Fruit fly (Drosophila melanogaster): ENCODE results near the gene CG13124.

The CG13124 gene

dm6 chr2L:9906641-9907040 is 1.8 kb downstream of the CG13124 start:
- peak; percentile 12 for TF ChIP-seq CG9948 (tag; optimal IDR thresholded peaks at IDR 0.05)
- peak; percentile 61 for TF ChIP-seq CG8301 (tag; optimal IDR thresholded peaks at IDR 0.05)
- no peak for TF ChIP-seq EcR (GFP tag; optimal IDR thresholded peaks at IDR 0.05)
- no peak for TF ChIP-seq CG15710 (tag; optimal IDR thresholded peaks at IDR 0.05)
- TF ChIP-seq CG14655 (GFP tag; optimal IDR thresholded peaks at IDR 0.05): peak; percentile 55
- TF ChIP-seq Pif1A (GFP tag; optimal IDR thresholded peaks at IDR 0.05): peak; percentile 2
- peak; percentile 78 for TF ChIP-seq CG4496 (GFP tag; IDR thresholded peaks at IDR 0.05)
- TF ChIP-seq CG8159 (tag; optimal IDR thresholded peaks at IDR 0.05): peak; percentile 43
- TF ChIP-seq Pif1B (GFP tag; optimal IDR thresholded peaks at IDR 0.05): peak; percentile 17
- no peak for TF ChIP-seq D1 (tag; optimal IDR thresholded peaks at IDR 0.05)
- peak; percentile 70 for TF ChIP-seq CG12605 (GFP tag; IDR thresholded peaks at IDR 0.05)
- TF ChIP-seq CG32121 (GFP tag; IDR thresholded peaks at IDR 0.05): peak; percentile 56; the same call in 1 of the 2 replicates
- TF ChIP-seq CG10348 (GFP tag; IDR thresholded peaks at IDR 0.05): no peak
- TF ChIP-seq CG34367 (tag; optimal IDR thresholded peaks at IDR 0.05): no peak
- TF ChIP-seq gl (tag; optimal IDR thresholded peaks at IDR 0.05): peak; percentile 21
- no peak for TF ChIP-seq rn (GFP tag; IDR thresholded peaks at IDR 0.05)
- peak; percentile 38 for TF ChIP-seq CG17806 (tag; optimal IDR thresholded peaks at IDR 0.05)
- peak; percentile 74 for TF ChIP-seq Ets98B (GFP tag; IDR thresholded peaks at IDR 0.05)
- TF ChIP-seq fd96Ca (GFP tag; IDR thresholded peaks at IDR 0.05): peak; percentile 76; the same call in 2 of the 3 replicates
- TF ChIP-seq Snoo (tag; optimal IDR thresholded peaks at IDR 0.05): no peak
- TF ChIP-seq CG13204 (GFP tag; optimal IDR thresholded peaks at IDR 0.05): no peak

- TF ChIP-seq CG13204 (GFP tag; optimal IDR thresholded peaks at IDR 0.05): no peak
- no peak for TF ChIP-seq gl (tag; optimal IDR thresholded peaks at IDR 0.05)
- TF ChIP-seq rn (GFP tag; IDR thresholded peaks at IDR 0.05): no peak
- TF ChIP-seq Snoo (tag; optimal IDR thresholded peaks at IDR 0.05): no peak
- no peak for TF ChIP-seq Ets98B (GFP tag; IDR thresholded peaks at IDR 0.05)
- no peak for TF ChIP-seq CG32121 (GFP tag; IDR thresholded peaks at IDR 0.05)
Observed at dm6 chr2L:9903028-9903427, 5.4 kb downstream of the CG13124 start, which contains the start of gene Muc30E. Gene Muc30E (minus strand): TSS chr2L:9903128.

DNA sequence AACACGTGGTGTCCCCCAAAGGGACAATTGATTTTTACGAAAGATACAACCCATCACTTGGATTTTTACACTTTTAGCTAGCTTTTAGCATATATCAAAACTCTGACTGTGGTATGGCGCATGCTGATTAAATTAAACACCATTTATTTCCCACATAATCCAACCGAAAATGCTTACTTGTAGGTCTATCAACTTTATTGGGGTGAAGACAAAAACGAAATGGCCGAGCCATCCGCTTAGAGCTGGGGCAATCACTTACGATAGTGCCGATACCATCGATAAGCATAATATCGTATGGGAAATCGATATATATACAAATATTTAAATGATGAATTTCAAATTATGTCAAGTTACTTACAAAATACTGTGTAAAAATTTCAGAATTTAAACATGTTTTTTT is 11.1 kb downstream of the CG13124 start, which contains the start of gene RpS2:
TSS of gene RpS2 (minus strand) at position 257 of the 400 bp plus-strand sequence.
- TF ChIP-seq CG15710 (tag; optimal IDR thresholded peaks at IDR 0.05) (peak; percentile 10), gl (tag; optimal IDR thresholded peaks at IDR 0.05) (no peak), CG14655 (GFP tag; optimal IDR thresholded peaks at IDR 0.05) (no peak), CG10348 (GFP tag; IDR thresholded peaks at IDR 0.05) (no peak), Pif1B (GFP tag; optimal IDR thresholded peaks at IDR 0.05) (peak; percentile 37), fd96Ca (GFP tag; IDR thresholded peaks at IDR 0.05) (no peak)

DNA sequence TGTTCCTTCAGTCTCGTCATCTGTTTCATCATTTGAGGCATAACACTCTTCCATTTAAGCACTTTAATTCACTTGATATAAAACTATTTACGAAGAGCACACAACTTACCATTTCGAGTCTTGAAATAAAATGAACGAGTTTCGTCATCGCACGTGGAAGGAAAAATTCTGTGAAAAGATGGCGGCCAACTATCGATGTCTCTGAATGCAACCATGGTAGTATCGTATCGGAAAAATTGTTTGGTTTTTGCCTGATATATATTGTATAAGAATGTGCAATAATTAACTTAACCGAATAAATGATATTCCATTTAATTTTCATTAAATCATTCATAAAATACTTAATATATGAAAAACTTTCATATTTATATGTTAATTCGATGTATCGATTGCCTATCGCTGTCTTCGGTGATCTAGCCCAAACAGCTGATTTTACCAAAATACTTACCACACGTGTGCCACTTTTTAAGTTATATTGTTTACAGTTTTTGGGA is 13.5 kb downstream of the CG13124 start, which contains the start of gene Bka:
TSS of gene Bka (plus strand) at position 417 of the 494 bp plus-strand sequence.
- no peak for TF ChIP-seq CG13204 (GFP tag; optimal IDR thresholded peaks at IDR 0.05)
- TF ChIP-seq CG8159 (tag; optimal IDR thresholded peaks at IDR 0.05): no peak
- peak; percentile 30 for TF ChIP-seq D1 (tag; optimal IDR thresholded peaks at IDR 0.05)
- TF ChIP-seq gl (tag; optimal IDR thresholded peaks at IDR 0.05): peak; percentile 8
- TF ChIP-seq CG4496 (GFP tag; IDR thresholded peaks at IDR 0.05): peak; percentile 7; the same call in 1 of the 3 replicates
- TF ChIP-seq Snoo (tag; optimal IDR thresholded peaks at IDR 0.05): peak; percentile 59
- peak; percentile 45 for TF ChIP-seq CG15710 (tag; optimal IDR thresholded peaks at IDR 0.05)
- TF ChIP-seq Pif1B (GFP tag; optimal IDR thresholded peaks at IDR 0.05): peak; percentile 48
- no peak for TF ChIP-seq CG9948 (tag; optimal IDR thresholded peaks at IDR 0.05)

- no peak for TF ChIP-seq CG32121 (GFP tag; IDR thresholded peaks at IDR 0.05)
- no peak for TF ChIP-seq CG8301 (tag; optimal IDR thresholded peaks at IDR 0.05)
- no peak for TF ChIP-seq EcR (GFP tag; optimal IDR thresholded peaks at IDR 0.05)
- TF ChIP-seq Ets98B (GFP tag; IDR thresholded peaks at IDR 0.05): no peak
- TF ChIP-seq D1 (tag; optimal IDR thresholded peaks at IDR 0.05): no peak
- TF ChIP-seq CG10348 (GFP tag; IDR thresholded peaks at IDR 0.05): no peak
- TF ChIP-seq CG8159 (tag; optimal IDR thresholded peaks at IDR 0.05): no peak
- TF ChIP-seq Pif1A (GFP tag; optimal IDR thresholded peaks at IDR 0.05): no peak
- no peak for TF ChIP-seq CG34367 (tag; optimal IDR thresholded peaks at IDR 0.05)
- no peak for TF ChIP-seq Pif1B (GFP tag; optimal IDR thresholded peaks at IDR 0.05)
- TF ChIP-seq Snoo (tag; optimal IDR thresholded peaks at IDR 0.05): no peak
- TF ChIP-seq gl (tag; optimal IDR thresholded peaks at IDR 0.05): no peak
- TF ChIP-seq CG9948 (tag; optimal IDR thresholded peaks at IDR 0.05): no peak
- TF ChIP-seq CG14655 (GFP tag; optimal IDR thresholded peaks at IDR 0.05): no peak
- no peak for TF ChIP-seq rn (GFP tag; IDR thresholded peaks at IDR 0.05)
Observed at dm6 chr2L:9894193-9894592, 14.2 kb downstream of the CG13124 start.

DNA sequence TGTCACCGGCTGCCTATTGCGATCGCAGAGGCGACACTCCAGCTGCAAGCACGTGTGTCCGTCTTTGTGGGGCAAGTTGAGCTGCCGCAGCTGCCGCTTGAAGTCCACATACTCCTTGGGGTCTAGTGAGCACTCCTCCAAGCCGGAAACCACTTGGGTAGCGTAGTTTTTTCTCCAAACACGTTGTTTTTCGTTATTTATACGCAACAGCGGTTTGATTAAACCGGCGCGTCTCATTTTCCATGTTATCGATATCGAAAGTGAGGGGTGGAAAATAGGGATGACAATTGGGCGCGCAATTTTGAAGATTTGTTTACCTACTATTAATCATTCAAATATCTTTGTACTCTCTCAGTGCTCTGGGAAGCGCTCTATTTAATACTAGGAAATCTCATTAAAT is 15.2 kb downstream of the CG13124 start, which contains the start of gene mtDNA-helicase:
TSS of gene mtDNA-helicase (minus strand) at position 264 of the 400 bp plus-strand sequence.
- TF ChIP-seq CG9948 (tag; optimal IDR thresholded peaks at IDR 0.05) (no peak), CG34367 (tag; optimal IDR thresholded peaks at IDR 0.05) (no peak), CG8301 (tag; optimal IDR thresholded peaks at IDR 0.05) (no peak), Pif1B (GFP tag; optimal IDR thresholded peaks at IDR 0.05) (no peak), Snoo (tag; optimal IDR thresholded peaks at IDR 0.05) (no peak), CG4496 (GFP tag; IDR thresholded peaks at IDR 0.05) (no peak), CG32121 (GFP tag; IDR thresholded peaks at IDR 0.05) (no peak), Ets98B (GFP tag; IDR thresholded peaks at IDR 0.05) (no peak), EcR (GFP tag; optimal IDR thresholded peaks at IDR 0.05) (no peak), CG13204 (GFP tag; optimal IDR thresholded peaks at IDR 0.05) (no peak), fd96Ca (GFP tag; IDR thresholded peaks at IDR 0.05) (no peak), CG14655 (GFP tag; optimal IDR thresholded peaks at IDR 0.05) (no peak), Pif1A (GFP tag; optimal IDR thresholded peaks at IDR 0.05) (no peak), CG15710 (tag; optimal IDR thresholded peaks at IDR 0.05) (no peak), rn (GFP tag; IDR thresholded peaks at IDR 0.05) (no peak), CG17806 (tag; optimal IDR thresholded peaks at IDR 0.05) (no peak), gl (tag; optimal IDR thresholded peaks at IDR 0.05) (no peak), D1 (tag; optimal IDR thresholded peaks at IDR 0.05) (no peak), CG12605 (GFP tag; IDR thresholded peaks at IDR 0.05) (no peak)
